Worm (Caenorhabditis elegans): ENCODE results near the gene C53A5.2.

ce11 chrV:14481987-14482386, 41.0 kb downstream of the C53A5.2 start, which contains the start of gene R02D5.10:
- no peak for TF ChIP-seq ahr-1 (tag; optimal IDR thresholded peaks at IDR 0.05)
- no peak for TF ChIP-seq tbx-2 (tag; optimal IDR thresholded peaks at IDR 0.05)
- no peak for TF ChIP-seq fkh-10 (GFP tag; optimal IDR thresholded peaks at IDR 0.05)
- TF ChIP-seq unc-86 (tag; optimal IDR thresholded peaks at IDR 0.05) = no peak
